Worm (Caenorhabditis elegans) whole organism, L3 larva: Measurements from ENCODE around the gene clh-1.

ENCODE experiments used
- ceh-82 ChIP-seq: fragments of 150-350 bp; optimal IDR thresholded peaks from 2 replicates; lab custom pipeline; 2014; ENCODE audit warnings: missing biosample characterization, missing genetic modification characterization
- nhr-11 ChIP-seq: fragments of 150-350 bp; optimal IDR thresholded peaks from 2 replicates; lab custom pipeline; 2014; ENCODE audit warnings: missing biosample characterization, missing genetic modification characterization

DNA sequence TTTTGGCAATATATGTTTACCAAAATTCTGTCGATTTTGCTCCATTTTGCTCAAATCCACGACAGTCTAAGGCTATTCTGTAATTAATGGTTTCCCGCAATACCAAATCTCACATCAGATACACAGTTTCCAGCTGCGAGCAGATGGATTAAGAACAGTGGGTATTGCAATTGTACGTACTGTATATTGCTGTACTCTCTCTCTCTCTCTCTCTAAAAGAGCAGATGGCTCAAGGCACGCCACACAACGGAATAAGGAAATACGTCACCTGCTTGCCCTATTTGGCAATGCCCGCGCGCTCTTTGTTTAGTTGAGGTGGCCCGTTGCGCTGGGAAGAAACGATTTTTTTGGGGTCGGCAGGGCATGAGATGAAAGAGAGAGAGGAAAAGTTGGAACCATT lies 34.3 kb upstream of the clh-1 start:
- no peak for TF ChIP-seq ceh-82 (tag; lab: Kevin White, UChicago)
- TF ChIP-seq nhr-11: no peak
